Fruit fly (Drosophila melanogaster) whole organism, larva: Measurements from ENCODE around the gene HP1D3csd.

ENCODE experiments used
- noc ChIP-seq: fragments of 200-800 bp; sonication (Bioruptor generic); optimal IDR thresholded peaks from 3 replicates; lab custom pipeline; 2019; ENCODE audit warnings: missing biosample characterization, mild to moderate bottlenecking, missing genetic modification characterization, moderate library complexity

HP1D3csd gene

DNA sequence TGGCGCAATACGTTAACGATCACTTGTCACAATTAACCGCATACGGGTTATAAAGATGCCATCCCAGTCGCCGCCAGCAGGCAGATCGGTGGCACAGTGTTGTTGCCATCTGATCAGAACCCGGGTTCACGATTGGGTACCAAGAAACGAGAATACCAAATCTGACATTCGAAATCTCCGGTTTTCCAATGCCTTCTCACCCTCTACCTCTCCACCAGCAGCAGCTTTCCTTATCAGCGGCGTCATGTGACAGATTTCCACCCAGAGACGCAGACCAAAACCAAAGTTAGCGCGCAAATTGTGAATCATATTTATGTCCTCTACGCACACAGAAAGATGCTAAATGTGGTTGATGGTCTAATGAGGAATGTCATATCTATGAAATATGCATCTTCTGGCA lies 48.6 kb downstream of the HP1D3csd start:
- TF ChIP-seq noc (tag; lab: Kevin White, UChicago), result no peak

dm6 chrX:19239365-19239764 lies 49.4 kb downstream of the HP1D3csd start:
- TF ChIP-seq noc (tag; lab: Kevin White, UChicago), result no peak

DNA sequence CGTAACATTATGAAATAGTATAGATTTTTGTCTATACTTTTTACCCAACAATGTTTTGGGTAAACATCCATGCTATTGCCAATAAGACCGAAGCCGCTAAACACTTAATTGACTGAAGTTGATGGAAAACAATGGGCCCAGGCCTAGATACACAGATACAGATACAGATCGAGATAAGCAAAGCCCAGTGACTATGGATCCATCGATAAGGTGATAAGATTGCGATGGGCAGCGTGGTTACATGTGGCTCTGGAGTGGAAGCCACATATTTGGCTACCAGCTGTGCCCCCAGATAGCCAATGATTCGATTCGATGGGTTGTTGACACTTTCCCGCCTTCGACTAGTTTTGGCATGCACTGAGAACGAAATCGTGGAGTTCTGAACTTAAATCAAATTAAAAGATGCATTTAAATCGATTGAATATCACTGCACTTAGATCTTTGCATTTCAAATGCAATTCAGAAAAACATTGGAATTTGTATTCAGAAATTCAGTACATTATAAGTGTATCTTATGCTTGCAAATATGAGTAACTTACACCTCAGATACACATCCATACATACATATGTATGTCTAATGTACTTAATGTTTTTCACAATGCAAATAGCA lies 50.3 kb downstream of the HP1D3csd start:
- TF ChIP-seq noc (tag; lab: Kevin White, UChicago), result no peak
